Worm (Caenorhabditis elegans): ENCODE data around the gene hpo-30.

The hpo-30 gene

ce11 chrV:12258922-12259321 is 51.2 kb downstream of the hpo-30 start, which contains the start of gene ugt-56:
Gene ugt-56, plus strand, starts transcription at chrV:12258982.
- TF ChIP-seq elt-1 (tag; optimal IDR thresholded peaks at IDR 0.05) (no peak), ceh-82 (tag; optimal IDR thresholded peaks at IDR 0.05) (no peak), daf-12 (tag; optimal IDR thresholded peaks at IDR 0.05) (no peak), ama-1 (optimal IDR thresholded peaks at IDR 0.05) (no peak), lin-39 (tag; optimal IDR thresholded peaks at IDR 0.05) (no peak), eor-1 (tag; optimal IDR thresholded peaks at IDR 0.05) (no peak), R02D3.7 (tag; optimal IDR thresholded peaks at IDR 0.05) (no peak), mdl-1 (tag; optimal IDR thresholded peaks at IDR 0.05) (no peak), nhr-23 (tag; optimal IDR thresholded peaks at IDR 0.05) (no peak), skn-1 (tag; optimal IDR thresholded peaks at IDR 0.05) (no peak), fkh-2 (tag; optimal IDR thresholded peaks at IDR 0.05) (no peak)

Measured in whole organism, L3 larva.